Worm (Caenorhabditis elegans): ENCODE results near the gene pfkb-1.2.
A peak's percentile ranks its signal among the peaks of the same experiment; 100 is the strongest.

pfkb-1.2 gene

DNA sequence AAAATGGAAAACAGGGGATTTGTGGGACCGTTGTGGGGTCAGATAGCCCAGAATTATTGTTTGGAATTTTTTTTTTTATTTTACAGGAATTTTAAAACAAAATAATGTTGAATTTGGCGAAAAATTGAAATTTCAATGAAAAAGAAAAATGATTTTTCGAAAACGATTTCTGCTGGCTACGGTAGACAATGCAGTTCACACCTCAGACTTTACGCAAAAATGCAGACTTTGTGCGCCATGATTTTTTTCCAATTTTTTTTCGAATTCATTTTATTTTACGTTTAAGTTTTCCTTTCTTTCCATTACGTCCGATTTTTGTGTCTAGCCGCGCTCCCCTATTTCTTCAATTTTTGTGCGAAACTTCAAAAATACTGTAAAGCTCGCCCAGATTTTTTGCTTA is 1.8 kb upstream of the pfkb-1.2 start:
- TF ChIP-seq daf-19 (GFP tag; conservative IDR thresholded peaks at IDR 0.05) (no peak), ZK337.2 (GFP tag; IDR thresholded peaks at IDR 0.05) (no peak), dmd-8 (GFP tag; IDR thresholded peaks at IDR 0.05) (no peak), lsy-2 (tag; optimal IDR thresholded peaks at IDR 0.05) (peak in 1 of 2 experiments; percentile 10), php-3 (GFP tag; IDR thresholded peaks at IDR 0.05) (no peak), snpc-1.2 (GFP tag; IDR thresholded peaks at IDR 0.05) (peak; percentile 37), daf-16 (GFP tag; optimal IDR thresholded peaks at IDR 0.05) (no peak), daf-16 (tag; optimal IDR thresholded peaks at IDR 0.05) (no peak), saeg-2 (GFP tag; IDR thresholded peaks at IDR 0.05) (no peak)

DNA sequence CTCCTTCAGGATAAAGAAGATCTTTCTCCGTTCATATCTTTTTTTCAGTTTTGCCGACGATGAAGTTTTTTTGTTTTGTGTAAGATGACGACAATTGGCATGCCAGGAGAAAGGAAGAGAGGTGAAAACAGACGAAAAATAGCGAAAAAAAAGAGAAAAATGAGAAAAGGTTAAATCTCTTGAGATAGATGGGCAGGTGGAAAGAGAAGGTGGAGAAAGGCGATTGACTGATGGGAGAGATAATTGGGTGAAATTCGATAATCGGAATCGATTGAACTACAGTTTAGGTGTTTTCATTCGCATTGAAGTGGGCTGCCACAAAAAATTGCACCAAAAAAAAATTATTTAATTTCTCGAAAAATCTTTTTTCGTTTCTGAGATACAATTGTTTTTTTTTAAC is 1.1 kb upstream of the pfkb-1.2 start:
- no peak for TF ChIP-seq ceh-20 (GFP tag; IDR thresholded peaks at IDR 0.05)
- peak; percentile 38 for TF ChIP-seq hlh-11 (tag; optimal IDR thresholded peaks at IDR 0.05)
- TF ChIP-seq nhr-28 (tag; optimal IDR thresholded peaks at IDR 0.05) = peak; percentile 4
- no peak for TF ChIP-seq ceh-28 (tag; optimal IDR thresholded peaks at IDR 0.05)
- TF ChIP-seq R02D3.7 (tag; optimal IDR thresholded peaks at IDR 0.05) = no peak
- peak in 1 of 2 experiments; percentile 48 for TF ChIP-seq daf-16 (GFP tag; optimal IDR thresholded peaks at IDR 0.05)
- TF ChIP-seq daf-16 (tag; optimal IDR thresholded peaks at IDR 0.05) = no peak
- peak; percentile 68 for TF ChIP-seq ama-1 (optimal IDR thresholded peaks at IDR 0.05)
- TF ChIP-seq unc-62 (GFP tag; optimal IDR thresholded peaks at IDR 0.05 in 1 of 2) = peak in 1 of 2 experiments; percentile 98
- no peak for TF ChIP-seq unc-62 (tag; optimal IDR thresholded peaks at IDR 0.05)

DNA sequence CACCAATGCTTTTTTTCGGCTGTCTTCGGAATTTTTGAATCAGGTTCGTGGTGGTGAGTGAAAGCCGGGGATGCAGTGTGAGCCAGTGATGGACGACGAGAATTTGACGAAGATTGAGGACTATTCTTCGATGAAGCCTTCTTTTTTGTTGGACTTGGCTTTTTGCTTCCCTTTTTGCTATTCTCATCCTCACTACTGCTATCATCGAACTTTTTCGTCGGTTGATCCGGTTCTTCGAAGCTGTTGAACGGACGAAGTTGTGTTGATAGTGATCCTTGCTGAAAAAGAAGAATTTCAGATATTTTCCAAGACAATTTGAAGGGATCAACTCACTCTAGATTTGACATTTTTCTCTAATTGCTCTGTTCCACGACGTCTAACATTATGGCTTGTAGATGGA is 2.4 kb downstream of the pfkb-1.2 start:
- TF ChIP-seq mxl-3 (GFP tag; optimal IDR thresholded peaks at IDR 0.05) (no peak), unc-62 (GFP tag; optimal IDR thresholded peaks at IDR 0.05 in 1 of 2) (peak in 1 of 2 experiments; percentile 90), unc-62 (tag; optimal IDR thresholded peaks at IDR 0.05) (no peak), aha-1 (tag) (peak; percentile 96)

DNA sequence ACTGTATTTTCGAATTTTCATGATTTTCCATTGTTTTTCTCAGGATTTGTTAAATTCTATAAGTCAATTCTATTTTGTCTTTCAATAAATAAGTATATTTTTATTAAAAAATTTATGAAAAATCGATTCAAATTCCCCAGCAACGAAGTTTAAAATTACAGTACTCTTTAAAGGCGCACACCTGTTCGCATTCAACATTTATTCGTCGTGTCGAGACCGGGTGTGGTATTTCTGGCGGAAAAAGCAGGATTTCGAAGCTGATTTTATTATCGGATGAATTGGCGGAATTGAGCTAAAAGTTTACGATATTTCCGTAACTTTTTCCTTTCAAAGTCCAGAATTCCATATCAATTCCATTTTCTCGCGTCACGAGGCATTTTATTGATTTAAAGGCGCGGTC is 3.7 kb downstream of the pfkb-1.2 start:
- no peak for TF ChIP-seq T20F7.1 (GFP tag; optimal IDR thresholded peaks at IDR 0.05)
- peak; percentile 55; the same call in 1 of the 2 replicates for TF ChIP-seq snpc-1.2 (GFP tag; IDR thresholded peaks at IDR 0.05)

DNA sequence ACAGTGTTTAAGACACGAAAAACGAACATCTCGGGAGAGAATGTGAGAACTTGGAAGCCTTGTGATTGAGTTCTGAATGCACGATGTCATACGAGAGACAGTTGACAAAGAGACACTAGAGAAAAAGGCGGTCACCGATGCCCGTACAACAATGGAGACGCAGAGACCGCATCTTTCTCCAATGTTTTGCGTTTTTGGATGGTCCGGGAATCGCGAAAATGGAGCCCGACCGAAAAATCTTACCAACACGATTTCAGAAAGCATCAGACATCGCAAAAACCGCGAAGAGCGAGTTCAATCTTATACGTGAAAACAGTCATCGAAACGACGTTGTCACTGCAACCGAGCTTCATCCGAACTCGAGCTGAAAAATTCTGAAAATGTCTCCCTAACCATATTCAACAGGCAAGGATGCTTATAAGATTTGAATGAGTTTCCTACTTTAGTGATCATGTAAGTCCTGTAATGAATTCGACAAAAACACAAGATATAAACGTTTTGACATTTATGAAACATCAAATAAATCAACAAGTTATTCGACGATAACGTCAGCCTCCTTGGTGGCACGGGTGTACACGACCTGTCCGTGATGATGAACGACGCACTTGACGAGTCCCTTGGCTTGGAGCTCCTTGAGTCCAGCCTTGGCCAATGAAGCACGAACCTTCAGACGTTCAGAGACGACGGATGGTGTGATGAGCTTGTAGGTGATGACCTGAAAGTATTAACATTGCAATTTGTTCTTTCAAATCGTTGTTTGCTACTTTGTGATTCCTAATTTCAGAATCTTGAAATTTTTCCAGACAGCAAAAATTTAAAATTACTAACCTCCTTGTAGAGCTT is 5.1 kb downstream of the pfkb-1.2 start, which contains the start of gene inx-7:
inx-7 (minus strand) TSS at position 37 of the 843 bp plus-strand sequence.
- no peak for TF ChIP-seq daf-12 (tag; optimal IDR thresholded peaks at IDR 0.05)
- 0 out of 2 replicates have a peak, but pooled peaks have one; percentile 6 for TF ChIP-seq zip-11 (GFP tag; IDR thresholded peaks at IDR 0.05)
- TF ChIP-seq madf-9 (GFP tag; conservative IDR thresholded peaks at IDR 0.05) = no peak
- no peak for TF ChIP-seq nhr-28 (tag; optimal IDR thresholded peaks at IDR 0.05)
- peak; percentile 35 for TF ChIP-seq rbr-2 (tag; optimal IDR thresholded peaks at IDR 0.05)
- no peak for TF ChIP-seq sdz-12 (GFP tag; optimal IDR thresholded peaks at IDR 0.05)
- 0 out of 2 replicates have a peak, but pooled peaks have one; percentile 48 for TF ChIP-seq F26F4.8 (GFP tag; conservative IDR thresholded peaks at IDR 0.05)
- TF ChIP-seq F10B5.3 (tag; optimal IDR thresholded peaks at IDR 0.05) = no peak
- TF ChIP-seq dmd-6 (GFP tag; IDR thresholded peaks at IDR 0.05) = peak; percentile 18; the same call in 1 of the 2 replicates
- TF ChIP-seq dpl-1 (GFP tag; optimal IDR thresholded peaks at IDR 0.05) = no peak
- TF ChIP-seq Y105C5A.15 (GFP tag; IDR thresholded peaks at IDR 0.05) = 0 out of 2 replicates have a peak, but pooled peaks have one; percentile 42
- peak; percentile 59 for TF ChIP-seq lin-38 (GFP tag; IDR thresholded peaks at IDR 0.05)
- TF ChIP-seq ceh-44 (GFP tag; IDR thresholded peaks at IDR 0.05) = no peak
- no peak for TF ChIP-seq ceh-32 (tag; optimal IDR thresholded peaks at IDR 0.05; ENCODE audit: poor library complexity)
- TF ChIP-seq lin-13 (GFP tag; optimal IDR thresholded peaks at IDR 0.05) = no peak
- TF ChIP-seq T20F7.1 (GFP tag; optimal IDR thresholded peaks at IDR 0.05) = no peak
- no peak for TF ChIP-seq daf-8 (GFP tag; IDR thresholded peaks at IDR 0.05)
- peak; percentile 34 for TF ChIP-seq dve-1 (tag; optimal IDR thresholded peaks at IDR 0.05; ENCODE audit: insufficient read depth)
- TF ChIP-seq Y48G9A.11 (GFP tag; IDR thresholded peaks at IDR 0.05) = peak; percentile 70
- peak; percentile 26 for TF ChIP-seq mes-2 (tag; optimal IDR thresholded peaks at IDR 0.05; ENCODE audit: poor library complexity, severe bottlenecking)
- peak; percentile 26 for TF ChIP-seq aly-2 (tag; optimal IDR thresholded peaks at IDR 0.05)
- no peak for TF ChIP-seq lin-15B (tag; optimal IDR thresholded peaks at IDR 0.05)
- TF ChIP-seq lir-3 (tag; optimal IDR thresholded peaks at IDR 0.05) = no peak
- TF ChIP-seq egl-43 (GFP tag; IDR thresholded peaks at IDR 0.05) = peak; percentile 66; the same call in 1 of the 2 replicates
- peak; percentile 97 for TF ChIP-seq snpc-1.2 (GFP tag; IDR thresholded peaks at IDR 0.05)
- peak in 1 of 2 experiments; percentile 6 for TF ChIP-seq daf-16 (GFP tag; optimal IDR thresholded peaks at IDR 0.05)
- TF ChIP-seq daf-16 (tag; optimal IDR thresholded peaks at IDR 0.05) = peak; percentile 14

Measured in whole organism, L4 larva.